Fruit fly (Drosophila melanogaster): ENCODE data around the gene CG15020.

- TF ChIP-seq Hr96 (GFP tag; optimal IDR thresholded peaks at IDR 0.05) (no peak), Clk (GFP tag; optimal IDR thresholded peaks at IDR 0.05) (no peak), CG11617 (GFP tag; optimal IDR thresholded peaks at IDR 0.05) (no peak), tj (GFP tag; optimal IDR thresholded peaks at IDR 0.05) (no peak), pad (GFP tag; optimal IDR thresholded peaks at IDR 0.05) (no peak), kay (GFP tag; ENCODE audit: borderline replicate concordance) (no peak)
Measured at dm6 chr3L:4421362-4421761, at the start of gene CG15020.
